Comparison of ENCODE assay signal across 1 fruit fly cellular context in the genomic region with DNA sequence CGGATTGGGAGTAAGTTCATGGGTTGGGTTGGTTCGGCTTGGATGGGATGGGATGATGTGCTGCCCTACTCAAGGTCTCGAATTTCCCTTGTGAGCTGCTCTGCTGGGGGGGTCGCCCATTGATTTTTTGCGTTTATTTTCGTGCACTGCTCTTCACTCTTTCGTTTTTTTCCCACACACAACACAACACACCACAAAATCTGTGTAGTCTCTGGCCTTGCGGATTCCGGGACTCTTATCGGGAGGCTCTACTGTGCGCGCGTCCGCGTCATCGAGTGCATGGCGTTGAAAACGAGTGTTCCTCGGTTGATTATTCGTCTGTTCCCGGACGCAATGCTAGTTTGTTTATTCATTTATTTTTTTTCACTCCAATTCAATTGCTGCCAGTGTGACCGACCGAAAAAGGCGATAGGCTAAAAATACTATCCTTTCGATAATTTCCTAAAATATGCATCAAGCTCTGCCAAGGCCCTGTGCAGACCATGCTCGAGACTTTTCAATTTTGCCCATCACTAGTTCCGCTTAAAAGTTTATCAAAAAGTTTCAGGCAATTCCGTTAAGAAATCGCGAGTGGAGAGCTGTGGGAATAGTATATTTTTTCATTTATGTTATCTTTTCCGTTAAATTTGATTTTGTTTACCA.
TF ChIP-seq lines count a peak whose summit lies in the region.

Gene WASp, minus strand, starts transcription at position 399 of the 642 bp plus-strand sequence.

TF ChIP-seq in whole organism, embryonic, 481 proteins besides CTCF, POLR2A, EP300 and RAD21 (continued from another document and continues in another):
- TF ChIP-seq gem (tag; optimal IDR thresholded peaks at IDR 0.05; lab: Kevin White, UChicago) (no peak), HHEX (GFP tag; optimal IDR thresholded peaks at IDR 0.05; lab: Kevin White, UChicago) (peak; percentile 55), gfzf (GFP tag; optimal IDR thresholded peaks at IDR 0.05; lab: Kevin White, UChicago) (peak; percentile 95), eve (GFP tag; optimal IDR thresholded peaks at IDR 0.05; lab: Kevin White, UChicago) (no peak), Max (GFP tag; optimal IDR thresholded peaks at IDR 0.05; lab: Kevin White, UChicago) (peak; percentile 61), CG2199 (GFP tag; IDR thresholded peaks at IDR 0.05; lab: Robert Waterston, UW) (0 out of 3 replicates have a peak, but pooled peaks have one; percentile 53), Opbp (GFP tag; IDR thresholded peaks at IDR 0.05; lab: Robert Waterston, UW; ENCODE audit: partially characterized antibody) (peak; percentile 75; the same call in 2 of the 3 replicates), dmrt11E (tag; optimal IDR thresholded peaks at IDR 0.05; lab: Kevin White, UChicago) (peak; percentile 51), jigr1 (GFP tag; IDR thresholded peaks at IDR 0.05; lab: Robert Waterston, UW) (no peak), CG1792 (GFP tag; optimal IDR thresholded peaks at IDR 0.05; lab: Kevin White, UChicago) (no peak), odd (GFP tag; optimal IDR thresholded peaks at IDR 0.05; lab: Kevin White, UChicago) (no peak), CG3065 (GFP tag; optimal IDR thresholded peaks at IDR 0.05; lab: Kevin White, UChicago) (peak; percentile 63), Usf (GFP tag; optimal IDR thresholded peaks at IDR 0.05; lab: Kevin White, UChicago) (peak; percentile 4), CG11723 (GFP tag; optimal IDR thresholded peaks at IDR 0.05; lab: Kevin White, UChicago) (no peak), yki (optimal IDR thresholded peaks at IDR 0.05; lab: Kevin White, UChicago) (no peak), HLH54F (GFP tag; optimal IDR thresholded peaks at IDR 0.05; lab: Kevin White, UChicago) (peak; percentile 69), Hr39 (optimal IDR thresholded peaks at IDR 0.05; lab: Kevin White, UChicago) (no peak), sim (GFP tag; IDR thresholded peaks at IDR 0.05; lab: Robert Waterston, UW) (0 out of 2 replicates have a peak, but pooled peaks have one; percentile 26), CG30403 (GFP tag; optimal IDR thresholded peaks at IDR 0.05; lab: Kevin White, UChicago) (peak; percentile 59), CG2202 (tag; optimal IDR thresholded peaks at IDR 0.05; lab: Kevin White, UChicago) (peak; percentile 41), kni (GFP tag; optimal IDR thresholded peaks at IDR 0.05; lab: Kevin White, UChicago) (no peak), nom (GFP tag; optimal IDR thresholded peaks at IDR 0.05; lab: Kevin White, UChicago) (peak; percentile 53), Stat92E (GFP tag; optimal IDR thresholded peaks at IDR 0.05; lab: Kevin White, UChicago) (peak in 1 of 3 experiments; percentile 51), Hr51 (GFP tag; optimal IDR thresholded peaks at IDR 0.05; lab: Kevin White, UChicago) (peak in 1 of 2 experiments; percentile 71), tio (GFP tag; optimal IDR thresholded peaks at IDR 0.05; lab: Kevin White, UChicago) (no peak), ab (GFP tag; optimal IDR thresholded peaks at IDR 0.05; lab: Kevin White, UChicago) (no peak), CG15073 (GFP tag; optimal IDR thresholded peaks at IDR 0.05; lab: Kevin White, UChicago) (no peak), CG13287 (GFP tag; IDR thresholded peaks at IDR 0.05; lab: Robert Waterston, UW; ENCODE audit: partially characterized antibody) (peak; percentile 72), sna (GFP tag; IDR thresholded peaks at IDR 0.05; lab: Robert Waterston, UW; ENCODE audit: partially characterized antibody) (no peak), CG7556 (GFP tag; optimal IDR thresholded peaks at IDR 0.05; lab: Kevin White, UChicago) (no peak), row (GFP tag; IDR thresholded peaks at IDR 0.05; lab: Robert Waterston, UW) (peak; percentile 75), dm (GFP tag; optimal IDR thresholded peaks at IDR 0.05; lab: Kevin White, UChicago) (peak; percentile 81), Doc3 (GFP tag; IDR thresholded peaks at IDR 0.05; lab: Robert Waterston, UW; ENCODE audit: partially characterized antibody) (no peak), CG10979 (tag; optimal IDR thresholded peaks at IDR 0.05; lab: Kevin White, UChicago) (peak; percentile 39), Asciz (GFP tag; optimal IDR thresholded peaks at IDR 0.05; lab: Kevin White, UChicago) (peak; percentile 76), H15 (GFP tag; IDR thresholded peaks at IDR 0.05; lab: Robert Waterston, UW) (peak; percentile 59; the same call in 1 of the 3 replicates), Adf1 (GFP tag; IDR thresholded peaks at IDR 0.05; lab: Robert Waterston, UW) (no peak), Drgx (GFP tag; IDR thresholded peaks at IDR 0.05; lab: Robert Waterston, UW) (peak; percentile 49), Oaz (GFP tag; IDR thresholded peaks at IDR 0.05; lab: Robert Waterston, UW) (peak; percentile 39; the same call in 1 of the 2 replicates), lilli (GFP tag; optimal IDR thresholded peaks at IDR 0.05; lab: Kevin White, UChicago) (peak; percentile 79), wor (GFP tag; IDR thresholded peaks at IDR 0.05; lab: Robert Waterston, UW) (no peak), CG12659 (GFP tag; optimal IDR thresholded peaks at IDR 0.05; lab: Kevin White, UChicago) (peak; percentile 94), CG17328 (GFP tag; IDR thresholded peaks at IDR 0.05; lab: Robert Waterston, UW) (peak; percentile 68), dati (GFP tag; IDR thresholded peaks at IDR 0.05; lab: Robert Waterston, UW) (0 out of 2 replicates have a peak, but pooled peaks have one; percentile 29), CG3838 (GFP tag; optimal IDR thresholded peaks at IDR 0.05; lab: Kevin White, UChicago) (peak; percentile 61), CG17385 (GFP tag; optimal IDR thresholded peaks at IDR 0.05; lab: Kevin White, UChicago) (no peak), abd-A (tag; optimal IDR thresholded peaks at IDR 0.05; lab: Kevin White, UChicago) (no peak), CG6272 (GFP tag; IDR thresholded peaks at IDR 0.05; lab: Robert Waterston, UW) (0 out of 2 replicates have a peak, but pooled peaks have one; percentile 15), sima (GFP tag; optimal IDR thresholded peaks at IDR 0.05; lab: Kevin White, UChicago) (peak; percentile 47), CG2875 (GFP tag; optimal IDR thresholded peaks at IDR 0.05; lab: Kevin White, UChicago) (peak; percentile 33), wek (GFP tag; optimal IDR thresholded peaks at IDR 0.05; lab: Kevin White, UChicago) (peak; percentile 62), CG4730 (GFP tag; IDR thresholded peaks at IDR 0.05; lab: Robert Waterston, UW) (peak; percentile 50), shn (GFP tag; optimal IDR thresholded peaks at IDR 0.05; lab: Kevin White, UChicago) (peak; percentile 78), CG8388 (GFP tag; optimal IDR thresholded peaks at IDR 0.05; lab: Kevin White, UChicago) (peak; percentile 51), CG3995 (GFP tag; optimal IDR thresholded peaks at IDR 0.05; lab: Kevin White, UChicago) (peak; percentile 69), CG15696 (tag; optimal IDR thresholded peaks at IDR 0.05; lab: Kevin White, UChicago) (no peak), sr (GFP tag; IDR thresholded peaks at IDR 0.05; lab: Robert Waterston, UW) (peak; percentile 63; the same call in 2 of the 3 replicates), CG31224 (GFP tag; IDR thresholded peaks at IDR 0.05; lab: Robert Waterston, UW) (0 out of 2 replicates have a peak, but pooled peaks have one; percentile 29), disco-r (GFP tag; optimal IDR thresholded peaks at IDR 0.05; lab: Kevin White, UChicago) (peak; percentile 78), CG6765 (GFP tag; optimal IDR thresholded peaks at IDR 0.05; lab: Kevin White, UChicago) (peak; percentile 37), CG11504 (tag; optimal IDR thresholded peaks at IDR 0.05; lab: Kevin White, UChicago) (no peak), HLH3B (GFP tag; IDR thresholded peaks at IDR 0.05; lab: Robert Waterston, UW) (peak; percentile 57), CG4328 (GFP tag; optimal IDR thresholded peaks at IDR 0.05; lab: Kevin White, UChicago) (peak; percentile 70), CG10431 (GFP tag; optimal IDR thresholded peaks at IDR 0.05; lab: Kevin White, UChicago) (no peak), CG14710 (tag; optimal IDR thresholded peaks at IDR 0.05; lab: Kevin White, UChicago) (peak; percentile 77), CG9797 (GFP tag; optimal IDR thresholded peaks at IDR 0.05; lab: Kevin White, UChicago) (peak; percentile 93), CkIIα-i1 (GFP tag; IDR thresholded peaks at IDR 0.05; lab: Robert Waterston, UW) (no peak), jing (GFP tag; optimal IDR thresholded peaks at IDR 0.05; lab: Kevin White, UChicago) (no peak), az2 (GFP tag; optimal IDR thresholded peaks at IDR 0.05; lab: Kevin White, UChicago) (peak; percentile 32), bab2 (GFP tag; optimal IDR thresholded peaks at IDR 0.05; lab: Kevin White, UChicago) (peak; percentile 68), Fer1 (GFP tag; optimal IDR thresholded peaks at IDR 0.05; lab: Kevin White, UChicago) (no peak), Chrac-16 (GFP tag; optimal IDR thresholded peaks at IDR 0.05; lab: Kevin White, UChicago) (no peak), Hey (tag; optimal IDR thresholded peaks at IDR 0.05; lab: Kevin White, UChicago) (peak; percentile 45), CG13894 (tag; optimal IDR thresholded peaks at IDR 0.05; lab: Kevin White, UChicago) (no peak), cad (GFP tag; optimal IDR thresholded peaks at IDR 0.05; lab: Kevin White, UChicago) (no peak), corto (GFP tag; optimal IDR thresholded peaks at IDR 0.05; lab: Kevin White, UChicago) (no peak), CG34224 (GFP tag; IDR thresholded peaks at IDR 0.05; lab: Robert Waterston, UW; ENCODE audit: partially characterized antibody) (peak; percentile 32; the same call in 1 of the 3 replicates), CG12104 (GFP tag; optimal IDR thresholded peaks at IDR 0.05; lab: Kevin White, UChicago) (no peak), Six4 (GFP tag; optimal IDR thresholded peaks at IDR 0.05; lab: Kevin White, UChicago) (peak; percentile 3), cas (GFP tag; IDR thresholded peaks at IDR 0.05; lab: Robert Waterston, UW) (peak; percentile 57; the same call in 1 of the 2 replicates), MESR4 (GFP tag; optimal IDR thresholded peaks at IDR 0.05; lab: Kevin White, UChicago) (peak; percentile 66), scrt (GFP tag; optimal IDR thresholded peaks at IDR 0.05; lab: Kevin White, UChicago) (no peak), lov (optimal IDR thresholded peaks at IDR 0.05; lab: Kevin White, UChicago) (no peak), lov (GFP tag; IDR thresholded peaks at IDR 0.05; lab: Robert Waterston, UW) (peak; percentile 83; the same call in 2 of the 3 replicates), Atf3 (GFP tag; optimal IDR thresholded peaks at IDR 0.05; lab: Kevin White, UChicago) (peak; percentile 39), Gug (GFP tag; IDR thresholded peaks at IDR 0.05; lab: Robert Waterston, UW) (peak; percentile 28; the same call in 1 of the 4 replicates), Aef1 (GFP tag; IDR thresholded peaks at IDR 0.05; lab: Robert Waterston, UW) (peak; percentile 15; the same call in 2 of the 3 replicates), Camta (GFP tag; optimal IDR thresholded peaks at IDR 0.05; lab: Kevin White, UChicago) (peak; percentile 77), inv (GFP tag; IDR thresholded peaks at IDR 0.05; lab: Robert Waterston, UW; ENCODE audit: partially characterized antibody) (peak; percentile 41; the same call in 1 of the 2 replicates), ATbp (GFP tag; optimal IDR thresholded peaks at IDR 0.05; lab: Kevin White, UChicago) (peak; percentile 60), NK7.1 (GFP tag; optimal IDR thresholded peaks at IDR 0.05; lab: Kevin White, UChicago) (peak; percentile 63), fd102C (GFP tag; optimal IDR thresholded peaks at IDR 0.05; lab: Kevin White, UChicago) (peak; percentile 49), GATAe (GFP tag; conservative IDR thresholded peaks at IDR 0.05; lab: Robert Waterston, UW) (0 out of 2 replicates have a peak, but pooled peaks have one; percentile 47), gcm (GFP tag; optimal IDR thresholded peaks at IDR 0.05; lab: Kevin White, UChicago) (no peak), NC2β (GFP tag; optimal IDR thresholded peaks at IDR 0.05; lab: Kevin White, UChicago) (peak; percentile 90), Ets65A (GFP tag; lab: Kevin White, UChicago) (peak; percentile 99), Dip2 (GFP tag; IDR thresholded peaks at IDR 0.05; lab: Robert Waterston, UW) (no peak), Lhr (GFP tag; optimal IDR thresholded peaks at IDR 0.05; lab: Kevin White, UChicago) (peak; percentile 89), slp2 (GFP tag; optimal IDR thresholded peaks at IDR 0.05; lab: Kevin White, UChicago) (peak; percentile 78), cato (GFP tag; optimal IDR thresholded peaks at IDR 0.05; lab: Kevin White, UChicago; ENCODE audit: borderline replicate concordance) (peak; percentile 56), Deaf1 (tag; optimal IDR thresholded peaks at IDR 0.05; lab: Kevin White, UChicago) (no peak), Bteb2 (GFP tag; optimal IDR thresholded peaks at IDR 0.05; lab: Kevin White, UChicago) (peak; percentile 76), vvl (GFP tag; IDR thresholded peaks at IDR 0.05; lab: Robert Waterston, UW) (peak; percentile 87), Dip3 (GFP tag; optimal IDR thresholded peaks at IDR 0.05; lab: Kevin White, UChicago) (peak; percentile 50), CG12219 (GFP tag; optimal IDR thresholded peaks at IDR 0.05; lab: Kevin White, UChicago) (peak; percentile 57), zf30C (GFP tag; optimal IDR thresholded peaks at IDR 0.05; lab: Kevin White, UChicago) (no peak), gsb (GFP tag; IDR thresholded peaks at IDR 0.05; lab: Robert Waterston, UW) (peak; percentile 45; the same call in 1 of the 2 replicates), sqz (GFP tag; optimal IDR thresholded peaks at IDR 0.05; lab: Kevin White, UChicago) (no peak), ara (GFP tag; IDR thresholded peaks at IDR 0.05; lab: Robert Waterston, UW) (no peak), PHDP (tag; optimal IDR thresholded peaks at IDR 0.05; lab: Kevin White, UChicago) (no peak), CG11456 (GFP tag; IDR thresholded peaks at IDR 0.05; lab: Robert Waterston, UW) (peak; percentile 86), tna (GFP tag; IDR thresholded peaks at IDR 0.05; lab: Robert Waterston, UW; ENCODE audit: partially characterized antibody) (no peak), CG1647 (GFP tag; optimal IDR thresholded peaks at IDR 0.05; lab: Kevin White, UChicago) (peak; percentile 70), sisA (GFP tag; IDR thresholded peaks at IDR 0.05; lab: Robert Waterston, UW) (no peak), nerfin-1 (tag; optimal IDR thresholded peaks at IDR 0.05; lab: Kevin White, UChicago) (peak; percentile 40), CG5180 (GFP tag; optimal IDR thresholded peaks at IDR 0.05; lab: Kevin White, UChicago) (no peak), CG8924 (tag; optimal IDR thresholded peaks at IDR 0.05; lab: Kevin White, UChicago) (peak; percentile 49), CG4360 (GFP tag; IDR thresholded peaks at IDR 0.05; lab: Robert Waterston, UW) (no peak), CG11696 (GFP tag; IDR thresholded peaks at IDR 0.05; lab: Robert Waterston, UW) (0 out of 2 replicates have a peak, but pooled peaks have one; percentile 46), Hr78 (GFP tag; optimal IDR thresholded peaks at IDR 0.05; lab: Kevin White, UChicago) (no peak)
